Worm (Caenorhabditis elegans) whole organism, L4 larva: ENCODE measurements around the gene clec-3.

Source experiments
- D1046.2 ChIP-seq: fragments of 200-800 bp; sonication (Bioruptor generic); IDR thresholded peaks from 2 replicates; pipeline ENCODE4 v1.3.6; 2022; ENCODE audit warnings: missing genetic modification characterization, missing compliant biosample characterization
- F26F4.8 ChIP-seq: fragments of 200-800 bp; sonication (Bioruptor generic); conservative IDR thresholded peaks from 2 replicates; pipeline ENCODE4 v1.3.6; 2022; ENCODE audit warnings: missing genetic modification characterization, missing compliant biosample characterization
- F49E8.2 ChIP-seq: sonication (generic microtip); optimal IDR thresholded peaks from 2 replicates; lab custom pipeline; 2016; ENCODE audit warnings: missing compliant biosample characterization, mild to moderate bottlenecking, missing genetic modification characterization, borderline replicate concordance
- T20F7.1 ChIP-seq: fragments of 200-800 bp; sonication (Bioruptor generic); optimal IDR thresholded peaks from 2 replicates; lab custom pipeline; 2018; ENCODE audit warnings: mild to moderate bottlenecking, missing genetic modification characterization, missing compliant biosample characterization
- T26A8.4 ChIP-seq: fragments of 200-800 bp; sonication (Bioruptor generic); IDR thresholded peaks from 2 replicates; pipeline ENCODE4 v1.3.6; 2022; ENCODE audit warnings: missing genetic modification characterization, missing compliant biosample characterization
- Y105C5A.15 ChIP-seq: fragments of 200-800 bp; sonication (Bioruptor generic); IDR thresholded peaks from 2 replicates; pipeline ENCODE4 v1.3.6; 2022; ENCODE audit warnings: missing genetic modification characterization, missing compliant biosample characterization
- Y5F2A.4 ChIP-seq: fragments of 200-800 bp; sonication (Bioruptor generic); optimal IDR thresholded peaks from 2 replicates; lab custom pipeline; 2018; ENCODE audit warnings: mild to moderate bottlenecking, missing genetic modification characterization, missing compliant biosample characterization
- Y75B8A.6 ChIP-seq: fragments of 200-800 bp; sonication (Bioruptor generic); IDR thresholded peaks from 2 replicates; pipeline ENCODE4 v1.3.6; 2022; ENCODE audit warnings: missing genetic modification reagents, missing genetic modification characterization, missing compliant biosample characterization
- ZK546.5 ChIP-seq, 2 experiments: sonication (generic microtip); optimal IDR thresholded peaks; 2 replicates each; lab custom pipeline; 2017; ENCODE audit warnings: missing biosample characterization in 2 of 2, missing genetic modification characterization in 2 of 2
- aha-1 ChIP-seq: fragments of 150-350 bp; peaks from one replicate; lab custom pipeline; 2014; ENCODE audit warnings: missing biosample characterization, missing genetic modification characterization
- ceh-28 ChIP-seq: fragments of 150-350 bp; optimal IDR thresholded peaks from 2 replicates; lab custom pipeline; 2014; ENCODE audit warnings: missing biosample characterization, missing genetic modification reagents, missing genetic modification characterization
- ceh-44 ChIP-seq: fragments of 200-800 bp; sonication (Bioruptor generic); IDR thresholded peaks from 2 replicates; pipeline ENCODE4 v1.3.6; 2022; ENCODE audit warnings: missing genetic modification reagents, missing genetic modification characterization, missing compliant biosample characterization
- cey-2 ChIP-seq: sonication (generic microtip); optimal IDR thresholded peaks from 3 replicates; lab custom pipeline; 2017; ENCODE audit warnings: missing genetic modification characterization, mild to moderate bottlenecking, missing compliant biosample characterization, antibody characterized with exemption, borderline replicate concordance; ENCODE audit not compliant: insufficient read depth
- daf-12 ChIP-seq: fragments of 150-350 bp; optimal IDR thresholded peaks from 2 replicates; lab custom pipeline; 2014; ENCODE audit warnings: missing biosample characterization, missing genetic modification reagents, missing genetic modification characterization
- dmd-6 ChIP-seq: fragments of 200-800 bp; sonication (Bioruptor generic); IDR thresholded peaks from 2 replicates; pipeline ENCODE4 v1.3.6; 2022; ENCODE audit warnings: missing genetic modification reagents, missing genetic modification characterization, missing compliant biosample characterization
- dmd-8 ChIP-seq: fragments of 200-800 bp; sonication (Bioruptor generic); IDR thresholded peaks from 2 replicates; pipeline ENCODE4 v1.3.6; 2022; ENCODE audit warnings: missing genetic modification characterization, missing compliant biosample characterization
- duxl-1 ChIP-seq: sonication (generic microtip); optimal IDR thresholded peaks from 2 replicates; lab custom pipeline; 2016; ENCODE audit warnings: mild to moderate bottlenecking, missing genetic modification characterization, moderate library complexity, missing compliant biosample characterization; ENCODE audit not compliant: poor library complexity
- egl-43 ChIP-seq: fragments of 200-800 bp; sonication (Bioruptor generic); IDR thresholded peaks from 2 replicates; pipeline ENCODE4 v1.3.6; 2022; ENCODE audit warnings: missing genetic modification reagents, missing genetic modification characterization, missing compliant biosample characterization
- fkh-10 ChIP-seq: fragments of 150-350 bp; optimal IDR thresholded peaks from 2 replicates; lab custom pipeline; 2014; ENCODE audit warnings: missing biosample characterization, missing genetic modification reagents, missing genetic modification characterization
- fos-1 ChIP-seq: fragments of 150-350 bp; optimal IDR thresholded peaks from 2 replicates; lab custom pipeline; 2014; ENCODE audit warnings: missing biosample characterization, missing genetic modification characterization
- hlh-11 ChIP-seq: fragments of 200-800 bp; sonication (Bioruptor generic); optimal IDR thresholded peaks from 2 replicates; lab custom pipeline; 2018; ENCODE audit warnings: mild to moderate bottlenecking, missing genetic modification characterization, missing compliant biosample characterization
- lim-7 ChIP-seq: fragments of 200-800 bp; sonication (Bioruptor generic); IDR thresholded peaks from 2 replicates; pipeline ENCODE4 v1.3.6; 2022; ENCODE audit warnings: missing genetic modification characterization, missing compliant biosample characterization
- lin-29 ChIP-seq: fragments of 200-800 bp; sonication (Bioruptor generic); IDR thresholded peaks from 2 replicates; pipeline ENCODE4 v1.3.6; 2022; ENCODE audit warnings: missing genetic modification reagents, missing genetic modification characterization, missing compliant biosample characterization
- lin-38 ChIP-seq: fragments of 200-800 bp; sonication (Bioruptor generic); IDR thresholded peaks from 2 replicates; pipeline ENCODE4 v1.3.6; 2022; ENCODE audit warnings: missing genetic modification reagents, missing genetic modification characterization, missing compliant biosample characterization
- lir-3 ChIP-seq: sonication (generic microtip); optimal IDR thresholded peaks from 2 replicates; lab custom pipeline; 2016; ENCODE audit warnings: mild to moderate bottlenecking, missing genetic modification characterization, missing compliant biosample characterization
- lsy-2 ChIP-seq, 2 experiments: fragments of 150-350 bp in 1 of 2; sonication (generic microtip) in 1 of 2; optimal IDR thresholded peaks; 2 replicates each; lab custom pipeline; 2014 to 2017; ENCODE audit warnings: missing biosample characterization in 2 of 2, missing genetic modification characterization in 2 of 2
- madf-5 ChIP-seq, 2 experiments: fragments of 200-800 bp; sonication (Bioruptor generic); IDR thresholded peaks; 2 replicates each; pipeline ENCODE4 v1.3.6; 2022; ENCODE audit warnings: missing compliant biosample characterization in 2 of 2, missing genetic modification characterization in 2 of 2
- mdl-1 ChIP-seq, 2 experiments: fragments of 150-350 bp in 1 of 2; sonication (generic microtip) in 1 of 2; optimal IDR thresholded peaks; 2 replicates each; lab custom pipeline; 2014 to 2017; ENCODE audit warnings: missing biosample characterization in 2 of 2, missing genetic modification characterization in 2 of 2
- mdt-29 ChIP-seq: fragments of 200-800 bp; sonication (Bioruptor generic); IDR thresholded peaks from 2 replicates; pipeline ENCODE4 v1.3.6; 2022; ENCODE audit warnings: missing genetic modification reagents, missing genetic modification characterization, missing compliant biosample characterization
- mes-2 ChIP-seq: sonication (generic microtip); optimal IDR thresholded peaks from 2 replicates; lab custom pipeline; 2016; ENCODE audit warnings: missing genotype, mild to moderate bottlenecking, missing genetic modification characterization, missing compliant biosample characterization; ENCODE audit not compliant: poor library complexity, severe bottlenecking
- mxl-3 ChIP-seq: fragments of 200-800 bp; sonication (Bioruptor generic); optimal IDR thresholded peaks from 2 replicates; lab custom pipeline; 2018; ENCODE audit warnings: mild to moderate bottlenecking, missing genetic modification characterization, missing compliant biosample characterization
- nhr-102 ChIP-seq: sonication (generic microtip); optimal IDR thresholded peaks from 2 replicates; lab custom pipeline; 2016; ENCODE audit warnings: mild to moderate bottlenecking, missing genetic modification characterization, moderate library complexity, missing compliant biosample characterization
- nhr-11 ChIP-seq: fragments of 150-350 bp; optimal IDR thresholded peaks from 2 replicates; lab custom pipeline; 2014; ENCODE audit warnings: missing biosample characterization, missing genetic modification characterization
- nhr-111 ChIP-seq: fragments of 200-800 bp; sonication (Bioruptor generic); optimal IDR thresholded peaks from 2 replicates; lab custom pipeline; 2018; ENCODE audit warnings: mild to moderate bottlenecking, missing genetic modification characterization, missing compliant biosample characterization
- nhr-28 ChIP-seq: fragments of 150-350 bp; optimal IDR thresholded peaks from 2 replicates; lab custom pipeline; 2014; ENCODE audit warnings: missing biosample characterization, missing genetic modification characterization
- nhr-48 ChIP-seq: sonication (generic microtip); optimal IDR thresholded peaks from 2 replicates; lab custom pipeline; 2016; ENCODE audit warnings: mild to moderate bottlenecking, missing genetic modification characterization, missing compliant biosample characterization
- nhr-76 ChIP-seq: fragments of 150-350 bp; optimal IDR thresholded peaks from 2 replicates; lab custom pipeline; 2014; ENCODE audit warnings: missing biosample characterization, missing genetic modification characterization
- pha-4 ChIP-seq, 2 experiments: fragments of 150-350 bp in 1 of 2; fragments of 200-800 bp in 1 of 2; sonication (Bioruptor generic) in 1 of 2; IDR thresholded peaks in 1 of 2; optimal IDR thresholded peaks in 1 of 2; 2 replicates each; pipeline versions ENCODE4 v1.3.6 to Lab custom; 2014 to 2022; ENCODE audit warnings: missing genetic modification characterization in 2 of 2, missing genetic modification reagents in 2 of 2, missing biosample characterization in 1 of 2, missing compliant biosample characterization in 1 of 2
- rbr-2 ChIP-seq: sonication (generic microtip); optimal IDR thresholded peaks from 2 replicates; lab custom pipeline; 2016; ENCODE audit warnings: missing genotype, missing genetic modification characterization, missing compliant biosample characterization
- sdz-12 ChIP-seq: fragments of 200-800 bp; sonication (Bioruptor generic); optimal IDR thresholded peaks from 2 replicates; lab custom pipeline; 2018; ENCODE audit warnings: mild to moderate bottlenecking, missing genetic modification characterization, missing compliant biosample characterization
- set-16 ChIP-seq: fragments of 200-800 bp; sonication (Bioruptor generic); IDR thresholded peaks from 2 replicates; pipeline ENCODE4 v1.3.6; 2022; ENCODE audit warnings: missing genetic modification reagents, missing genetic modification characterization, missing compliant biosample characterization
- snpc-1.2 ChIP-seq: fragments of 200-800 bp; sonication (Bioruptor generic); IDR thresholded peaks from 2 replicates; pipeline ENCODE4 v1.3.6; 2022; ENCODE audit warnings: missing genetic modification reagents, missing genetic modification characterization, missing compliant biosample characterization
- snpc-4 ChIP-seq: fragments of 150-350 bp; optimal IDR thresholded peaks from 2 replicates; lab custom pipeline; 2014; ENCODE audit warnings: missing biosample characterization, missing genetic modification characterization
- tra-1 ChIP-seq: fragments of 200-800 bp; sonication (Bioruptor generic); IDR thresholded peaks from 2 replicates; pipeline ENCODE4 v1.3.6; 2022; ENCODE audit warnings: missing genetic modification reagents, missing genetic modification characterization, missing compliant biosample characterization
- unc-130 ChIP-seq: sonication (generic microtip); optimal IDR thresholded peaks from 2 replicates; lab custom pipeline; 2016; ENCODE audit warnings: missing genetic modification reagents, missing genetic modification characterization, missing compliant biosample characterization
- vab-7 ChIP-seq: fragments of 200-800 bp; sonication (Bioruptor generic); IDR thresholded peaks from 2 replicates; pipeline ENCODE4 v1.3.6; 2022; ENCODE audit warnings: missing genetic modification reagents, missing genetic modification characterization, missing compliant biosample characterization
- zfp-2 ChIP-seq: sonication (generic microtip); optimal IDR thresholded peaks from 2 replicates; lab custom pipeline; 2016; ENCODE audit warnings: mild to moderate bottlenecking, missing genetic modification characterization, missing compliant biosample characterization
- zfp-3 ChIP-seq: fragments of 200-800 bp; sonication (Bioruptor generic); conservative IDR thresholded peaks from 2 replicates; pipeline ENCODE4 v1.3.6; 2022; ENCODE audit warnings: missing genetic modification reagents, missing genetic modification characterization, missing compliant biosample characterization

Gene clec-3

ce11 chrII:2987854-2988350 lies 31.8 kb downstream of the clec-3 start, which contains the start of gene lido-7 (continued):
- TF ChIP-seq dmd-6 (peak; percentile 73), daf-12 (tag; lab: Kevin White, UChicago) (no peak), sdz-12 (GFP tag; lab: Kevin White, UChicago) (no peak), set-16 (GFP tag; lab: Robert Waterston, UW) (peak; percentile 93), mdl-1 (tag; optimal IDR thresholded peaks at IDR 0.05; lab: Kevin White, UChicago) (peak in 1 of 2 experiments; percentile 46), lin-29 (GFP tag; lab: Robert Waterston, UW) (no peak), duxl-1 (peak; percentile 40), egl-43 (GFP tag; lab: Robert Waterston, UW) (peak; percentile 62; the same call in 1 of the 2 replicates), lsy-2 (tag; optimal IDR thresholded peaks at IDR 0.05; lab: Kevin White, UChicago) (peak in 1 of 2 experiments; percentile 46), fos-1 (tag; lab: Kevin White, UChicago) (no peak), lim-7 (no peak), tra-1 (GFP tag; lab: Robert Waterston, UW) (peak; percentile 55; the same call in 1 of the 2 replicates), lir-3 (tag; lab: Kevin White, UChicago) (no peak), F26F4.8 (GFP tag; lab: Robert Waterston, UW) (no peak), T20F7.1 (no peak), ZK546.5 (tag; optimal IDR thresholded peaks at IDR 0.05; lab: Kevin White, UChicago) (no peak), nhr-76 (tag; lab: Kevin White, UChicago) (no peak), mdt-29 (GFP tag; lab: Robert Waterston, UW) (no peak), rbr-2 (tag; lab: Kevin White, UChicago) (peak; percentile 52), D1046.2 (GFP tag; lab: Robert Waterston, UW) (no peak), nhr-48 (tag; lab: Kevin White, UChicago) (peak; percentile 52), Y105C5A.15 (GFP tag; lab: Robert Waterston, UW) (no peak), ceh-44 (GFP tag; lab: Robert Waterston, UW) (no peak), T26A8.4 (GFP tag; lab: Robert Waterston, UW) (peak; percentile 33; the same call in 1 of the 2 replicates), mxl-3 (GFP tag; lab: Kevin White, UChicago) (peak; percentile 56), vab-7 (GFP tag; lab: Robert Waterston, UW) (no peak), dmd-8 (no peak), pha-4 (GFP tag; IDR thresholded peaks at IDR 0.05; lab: Robert Waterston, UW) (no peak), pha-4 (tag; optimal IDR thresholded peaks at IDR 0.05; lab: Kevin White, UChicago) (no peak), unc-130 (no peak), Y75B8A.6 (no peak), ceh-28 (tag; lab: Kevin White, UChicago) (no peak), nhr-28 (tag; lab: Kevin White, UChicago) (peak; percentile 17)
- TF ChIP-seq, all 104 proteins: peak for 23

- TF ChIP-seq egl-43 (GFP tag; lab: Robert Waterston, UW): peak; percentile 75
- 0 out of 4 replicates have a peak, but pooled peaks of 1 of the 2 experiments have one; percentile 57 for TF ChIP-seq madf-5 (GFP tag; IDR thresholded peaks at IDR 0.05; lab: Robert Waterston, UW)
- no peak for TF ChIP-seq F49E8.2 (tag; lab: Kevin White, UChicago)
- TF ChIP-seq snpc-4 (tag; lab: Kevin White, UChicago): peak; percentile 46
- TF ChIP-seq nhr-11 (tag; lab: Kevin White, UChicago): no peak
- TF ChIP-seq mdl-1 (tag; optimal IDR thresholded peaks at IDR 0.05; lab: Kevin White, UChicago): no peak
- TF ChIP-seq zfp-2 (tag; lab: Kevin White, UChicago): no peak
- TF ChIP-seq nhr-28 (tag; lab: Kevin White, UChicago): no peak
- TF ChIP-seq cey-2: no peak
- no peak for TF ChIP-seq fkh-10 (GFP tag; lab: Kevin White, UChicago)
- peak; percentile 12 for TF ChIP-seq nhr-111 (GFP tag; lab: Kevin White, UChicago)
- peak; percentile 59 for TF ChIP-seq set-16 (GFP tag; lab: Robert Waterston, UW)
- TF ChIP-seq snpc-1.2: 0 out of 2 replicates have a peak, but pooled peaks have one; percentile 52
- TF ChIP-seq sdz-12 (GFP tag; lab: Kevin White, UChicago): peak; percentile 41
- TF ChIP-seq mes-2 (tag; lab: Kevin White, UChicago): peak; percentile 4
- TF ChIP-seq zfp-3 (GFP tag; lab: Robert Waterston, UW): 0 out of 2 replicates have a peak, but pooled peaks have one; percentile 53
- TF ChIP-seq rbr-2 (tag; lab: Kevin White, UChicago): no peak
- no peak for TF ChIP-seq nhr-102 (tag; lab: Kevin White, UChicago)
- TF ChIP-seq Y5F2A.4 (GFP tag; lab: Kevin White, UChicago): no peak
- TF ChIP-seq lin-38 (GFP tag; lab: Robert Waterston, UW): 0 out of 2 replicates have a peak, but pooled peaks have one; percentile 5
- TF ChIP-seq F26F4.8 (GFP tag; lab: Robert Waterston, UW): no peak
- no peak for TF ChIP-seq D1046.2 (GFP tag; lab: Robert Waterston, UW)
- TF ChIP-seq aha-1: peak; percentile 72
- TF ChIP-seq hlh-11 (tag; lab: Kevin White, UChicago): peak; percentile 38
Observed at ce11 chrII:2987122-2987556, 32.6 kb downstream of the clec-3 start.
